Fruit fly (Drosophila melanogaster) whole organism, embryonic: ENCODE data around the gene Rnf146.

Experiments
- B-H1 ChIP-seq: fragments of 200-800 bp; sonication (Bioruptor generic); IDR thresholded peaks from 3 replicates; pipeline ENCODE4 v1.3.6; 2022; ENCODE audit warnings: missing biosample characterization, missing genetic modification characterization
- Bdp1 ChIP-seq: fragments of 200-800 bp; sonication (Bioruptor generic); optimal IDR thresholded peaks from 3 replicates; lab custom pipeline; 2016; ENCODE audit warnings: missing biosample characterization, missing genetic modification characterization
- BtbVII ChIP-seq: fragments of 200-800 bp; sonication (Bioruptor generic); optimal IDR thresholded peaks from 3 replicates; lab custom pipeline; 2017; ENCODE audit warnings: missing biosample characterization, mild to moderate bottlenecking, missing genetic modification characterization
- CG11093 ChIP-seq: fragments of 200-800 bp; sonication (Bioruptor generic); IDR thresholded peaks from 3 replicates; pipeline ENCODE4 v1.3.6; 2022; ENCODE audit warnings: missing biosample characterization, missing genetic modification characterization
- CG12744 ChIP-seq: fragments of 200-800 bp; sonication (Bioruptor generic); optimal IDR thresholded peaks from 2 replicates; lab custom pipeline; 2016; ENCODE audit warnings: missing biosample characterization, missing genetic modification characterization
- CG13624 ChIP-seq: fragments of 200-800 bp; sonication (Bioruptor generic); optimal IDR thresholded peaks from 2 replicates; lab custom pipeline; 2016; ENCODE audit warnings: missing biosample characterization, missing genetic modification characterization
- CG14014 ChIP-seq: fragments of 200-800 bp; sonication (Bioruptor generic); IDR thresholded peaks from 2 replicates; pipeline ENCODE4 v1.3.6; 2022; ENCODE audit warnings: missing biosample characterization, missing genetic modification characterization
- CG17328 ChIP-seq: fragments of 200-800 bp; sonication (Bioruptor generic); IDR thresholded peaks from 2 replicates; pipeline ENCODE4 v1.3.6; 2022; ENCODE audit warnings: missing biosample characterization, missing genetic modification characterization
- CG17802 ChIP-seq: fragments of 200-800 bp; sonication (Bioruptor generic); optimal IDR thresholded peaks from 2 replicates; lab custom pipeline; 2018; ENCODE audit warnings: missing biosample characterization, mild to moderate bottlenecking, missing genetic modification characterization, moderate library complexity
- CG18764 ChIP-seq: fragments of 200-800 bp; sonication (Bioruptor generic); optimal IDR thresholded peaks from 3 replicates; lab custom pipeline; 2016; ENCODE audit warnings: missing biosample characterization, missing genetic modification characterization
- CG2199 ChIP-seq: fragments of 200-800 bp; sonication (Bioruptor generic); IDR thresholded peaks from 3 replicates; pipeline ENCODE4 v1.3.6; 2022; ENCODE audit warnings: missing biosample characterization, missing genetic modification characterization
- CG2678 ChIP-seq: fragments of 200-800 bp; sonication (Bioruptor generic); optimal IDR thresholded peaks from 3 replicates; lab custom pipeline; 2019; ENCODE audit warnings: missing biosample characterization, mild to moderate bottlenecking, missing genetic modification characterization, moderate library complexity
- CG34422 ChIP-seq: fragments of 200-800 bp; sonication (Bioruptor generic); IDR thresholded peaks from 3 replicates; pipeline ENCODE4 v1.3.6; 2022; ENCODE audit warnings: missing biosample characterization, missing genetic modification characterization
- CG6791 ChIP-seq: fragments of 200-800 bp; sonication (Bioruptor generic); IDR thresholded peaks from 3 replicates; pipeline ENCODE4 v1.3.6; 2022; ENCODE audit warnings: missing biosample characterization, missing genetic modification characterization; ENCODE audit not compliant: partially characterized antibody
- CG8290 ChIP-seq, 3 experiments: fragments of 200-800 bp; sonication (Bioruptor generic); optimal IDR thresholded peaks; 2 replicates each; lab custom pipeline; 2016 to 2019; ENCODE audit warnings: missing biosample characterization in 3 of 3, missing genetic modification characterization in 3 of 3, mild to moderate bottlenecking in 2 of 3, moderate library complexity in 1 of 3
- CG9727 ChIP-seq: fragments of 200-800 bp; sonication (Bioruptor generic); optimal IDR thresholded peaks from 3 replicates; lab custom pipeline; 2017; ENCODE audit warnings: missing biosample characterization, mild to moderate bottlenecking, missing genetic modification characterization
- CG9817 ChIP-seq: fragments of 200-800 bp; sonication (Bioruptor generic); optimal IDR thresholded peaks from 2 replicates; lab custom pipeline; 2018; ENCODE audit warnings: missing biosample characterization, mild to moderate bottlenecking, missing genetic modification characterization, moderate library complexity
- CTCF ChIP-seq: fragments of 200-800 bp; sonication (Bioruptor generic); optimal IDR thresholded peaks from 2 replicates; lab custom pipeline; 2017; ENCODE audit warnings: missing biosample characterization, mild to moderate bottlenecking, missing genetic modification characterization, moderate library complexity
- CkIIα-i1 ChIP-seq: fragments of 200-800 bp; sonication (Bioruptor generic); IDR thresholded peaks from 2 replicates; pipeline ENCODE4 v1.3.6; 2022; ENCODE audit warnings: missing biosample characterization, missing genetic modification characterization
- D19B ChIP-seq: fragments of 200-800 bp; sonication (Bioruptor generic); optimal IDR thresholded peaks from 2 replicates; lab custom pipeline; 2017; ENCODE audit warnings: missing biosample characterization, mild to moderate bottlenecking, missing genetic modification characterization
- Deaf1 ChIP-seq: fragments of 200-800 bp; optimal IDR thresholded peaks from 3 replicates; lab custom pipeline; 2019; ENCODE audit warnings: missing biosample characterization, mild to moderate bottlenecking, missing genetic modification characterization, moderate library complexity
- Dip2 ChIP-seq: fragments of 200-800 bp; sonication (Bioruptor generic); IDR thresholded peaks from 2 replicates; pipeline ENCODE4 v1.3.6; 2022; ENCODE audit warnings: missing biosample characterization, missing genetic modification characterization
- Dip3 ChIP-seq: fragments of 200-800 bp; sonication (Bioruptor generic); optimal IDR thresholded peaks from 3 replicates; lab custom pipeline; 2016; ENCODE audit warnings: missing biosample characterization, missing genetic modification characterization
- Doc2 ChIP-seq: fragments of 200-800 bp; sonication (Bioruptor generic); IDR thresholded peaks from 2 replicates; pipeline ENCODE4 v1.3.6; 2022; ENCODE audit warnings: missing biosample characterization, missing genetic modification characterization
- ERR ChIP-seq: fragments of 200-800 bp; sonication (Bioruptor generic); optimal IDR thresholded peaks from 2 replicates; lab custom pipeline; 2016; ENCODE audit warnings: missing biosample characterization, missing genetic modification characterization
- Elba2 ChIP-seq: fragments of 200-800 bp; sonication (Bioruptor generic); optimal IDR thresholded peaks from 3 replicates; lab custom pipeline; 2016; ENCODE audit warnings: missing biosample characterization, missing genetic modification characterization
- HLHmδ ChIP-seq: fragments of 200-800 bp; sonication (Bioruptor generic); optimal IDR thresholded peaks from 2 replicates; lab custom pipeline; 2018; ENCODE audit warnings: missing biosample characterization, mild to moderate bottlenecking, missing genetic modification characterization, moderate library complexity
- HmgZ ChIP-seq: fragments of 200-800 bp; sonication (Bioruptor generic); optimal IDR thresholded peaks from 2 replicates; lab custom pipeline; 2018; ENCODE audit warnings: missing biosample characterization, mild to moderate bottlenecking, missing genetic modification characterization
- Hmr ChIP-seq: fragments of 200-800 bp; sonication (Bioruptor generic); optimal IDR thresholded peaks from 3 replicates; lab custom pipeline; 2017; ENCODE audit warnings: mild to moderate bottlenecking, missing biosample characterization, missing genetic modification reagents, missing genetic modification characterization
- Myb ChIP-seq: fragments of 200-800 bp; sonication (Bioruptor generic); optimal IDR thresholded peaks from 2 replicates; lab custom pipeline; 2016; ENCODE audit warnings: missing biosample characterization, missing genetic modification characterization
- NC2α ChIP-seq: fragments of 200-800 bp; sonication (Bioruptor generic); optimal IDR thresholded peaks from 2 replicates; lab custom pipeline; 2016; ENCODE audit warnings: missing biosample characterization, missing genetic modification characterization
- Opbp ChIP-seq: fragments of 200-800 bp; sonication (Bioruptor generic); IDR thresholded peaks from 3 replicates; pipeline ENCODE4 v1.3.6; 2022; ENCODE audit warnings: missing biosample characterization, missing genetic modification characterization; ENCODE audit not compliant: partially characterized antibody
- Vsx1 ChIP-seq: fragments of 200-800 bp; sonication (Bioruptor generic); optimal IDR thresholded peaks from 2 replicates; lab custom pipeline; 2017; ENCODE audit warnings: missing biosample characterization, mild to moderate bottlenecking, missing genetic modification characterization, missing genetic modification reagents
- al ChIP-seq: fragments of 200-800 bp; sonication (Bioruptor generic); IDR thresholded peaks from 2 replicates; pipeline ENCODE4 v1.3.6; 2022; ENCODE audit warnings: missing biosample characterization, missing genetic modification characterization
- amos ChIP-seq: fragments of 200-800 bp; sonication (Bioruptor generic); IDR thresholded peaks from 2 replicates; pipeline ENCODE4 v1.3.6; 2022; ENCODE audit warnings: missing biosample characterization, missing genetic modification characterization; ENCODE audit not compliant: partially characterized antibody
- ap ChIP-seq: fragments of 200-800 bp; sonication (Bioruptor generic); IDR thresholded peaks from 2 replicates; pipeline ENCODE4 v1.3.6; 2022; ENCODE audit warnings: missing biosample characterization, missing genetic modification characterization
- chinmo ChIP-seq: fragments of 200-800 bp; sonication (Bioruptor generic); IDR thresholded peaks from 4 replicates; pipeline ENCODE4 v1.3.6; 2022; ENCODE audit warnings: missing biosample characterization, missing genetic modification characterization; ENCODE audit not compliant: partially characterized antibody
- exex ChIP-seq: fragments of 200-800 bp; sonication (Bioruptor generic); optimal IDR thresholded peaks from 4 replicates; lab custom pipeline; 2018; ENCODE audit warnings: missing biosample characterization, mild to moderate bottlenecking, missing genetic modification characterization, moderate library complexity
- eyg ChIP-seq: fragments of 200-800 bp; sonication (Bioruptor generic); optimal IDR thresholded peaks from 3 replicates; lab custom pipeline; 2016; ENCODE audit warnings: missing biosample characterization, missing genetic modification characterization
- fd96Cb ChIP-seq: fragments of 200-800 bp; sonication (Bioruptor generic); optimal IDR thresholded peaks from 2 replicates; lab custom pipeline; 2018; ENCODE audit warnings: missing biosample characterization, mild to moderate bottlenecking, missing genetic modification characterization, moderate library complexity
- kay ChIP-seq: fragments of 200-800 bp; sonication (Bioruptor generic); optimal IDR thresholded peaks from 2 replicates; lab custom pipeline; 2016; ENCODE audit warnings: missing biosample characterization, missing genetic modification characterization
- lab ChIP-seq: fragments of 200-800 bp; sonication (Bioruptor generic); optimal IDR thresholded peaks from 3 replicates; lab custom pipeline; 2017; ENCODE audit warnings: missing biosample characterization, missing genetic modification characterization, mild to moderate bottlenecking, moderate library complexity, missing genetic modification reagents
- lilli ChIP-seq: fragments of 200-800 bp; sonication (Bioruptor generic); optimal IDR thresholded peaks from 3 replicates; lab custom pipeline; 2016; ENCODE audit warnings: missing biosample characterization, missing genetic modification characterization
- oc ChIP-seq: fragments of 200-800 bp; sonication (Bioruptor generic); optimal IDR thresholded peaks from 2 replicates; lab custom pipeline; 2018; ENCODE audit warnings: missing biosample characterization, mild to moderate bottlenecking, missing genetic modification characterization, moderate library complexity
- pros ChIP-seq: fragments of 200-800 bp; sonication (Bioruptor generic); optimal IDR thresholded peaks from 3 replicates; lab custom pipeline; 2019; ENCODE audit warnings: missing biosample characterization, mild to moderate bottlenecking, missing genetic modification characterization, moderate library complexity
- schlank ChIP-seq: fragments of 200-800 bp; sonication (Bioruptor generic); optimal IDR thresholded peaks from 2 replicates; lab custom pipeline; 2018; ENCODE audit warnings: missing biosample characterization, mild to moderate bottlenecking, missing genetic modification characterization
- sens-2 ChIP-seq: fragments of 200-800 bp; sonication (Bioruptor generic); IDR thresholded peaks from 2 replicates; pipeline ENCODE4 v1.3.6; 2022; ENCODE audit warnings: missing biosample characterization, missing genetic modification characterization
- slbo ChIP-seq: fragments of 200-800 bp; sonication (Bioruptor generic); IDR thresholded peaks from 2 replicates; pipeline ENCODE4 v1.3.6; 2022; ENCODE audit warnings: missing biosample characterization, missing genetic modification characterization
- ssp ChIP-seq: fragments of 200-800 bp; sonication (Bioruptor generic); IDR thresholded peaks from 2 replicates; pipeline ENCODE4 v1.3.6; 2022; ENCODE audit warnings: missing biosample characterization, missing genetic modification characterization
- tio ChIP-seq: fragments of 200-800 bp; sonication (Bioruptor generic); optimal IDR thresholded peaks from 2 replicates; lab custom pipeline; 2017; ENCODE audit warnings: missing biosample characterization, missing genetic modification characterization, inconsistent platforms
- vnd ChIP-seq: fragments of 200-800 bp; sonication (Bioruptor generic); IDR thresholded peaks from 3 replicates; pipeline ENCODE4 v1.3.6; 2022; ENCODE audit warnings: missing biosample characterization, missing genetic modification characterization; ENCODE audit not compliant: partially characterized antibody

Rnf146 gene

DNA sequence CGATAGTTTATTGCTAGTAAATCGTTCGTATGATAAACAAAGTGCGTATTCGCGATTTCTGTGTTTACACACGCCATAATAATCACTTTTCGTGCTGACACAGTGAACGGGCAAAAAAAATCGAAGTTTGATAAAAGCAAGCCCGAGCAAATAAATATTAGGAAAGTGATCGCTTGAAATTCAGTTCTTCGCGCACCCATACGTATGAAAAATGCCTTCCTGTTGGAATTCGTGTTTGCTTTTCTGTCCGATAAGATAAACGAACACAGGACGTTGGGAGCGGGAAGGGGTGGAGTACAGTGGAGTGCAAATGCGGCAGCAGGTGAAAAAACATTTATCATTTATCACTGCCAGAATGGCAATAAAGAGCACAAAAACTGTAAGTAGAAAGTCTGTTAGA, 11.9 kb downstream of the Rnf146 start (continued):
- TF ChIP-seq exex (tag; lab: Kevin White, UChicago): peak; percentile 72
- no peak for TF ChIP-seq HLHmδ (GFP tag; lab: Kevin White, UChicago)
- peak; percentile 66 for TF ChIP-seq Elba2 (GFP tag; lab: Kevin White, UChicago)
- TF ChIP-seq schlank (tag; lab: Kevin White, UChicago): peak; percentile 14
- TF ChIP-seq vnd (GFP tag; lab: Robert Waterston, UW): no peak
- no peak for TF ChIP-seq ssp (GFP tag; lab: Robert Waterston, UW)
- no peak for TF ChIP-seq CG14014 (GFP tag; lab: Robert Waterston, UW)
- TF ChIP-seq Hmr (GFP tag; lab: Kevin White, UChicago): peak; percentile 57
- no peak for TF ChIP-seq B-H1 (GFP tag; lab: Robert Waterston, UW)
- TF ChIP-seq pros (GFP tag; lab: Kevin White, UChicago): no peak
- no peak for TF ChIP-seq tio (GFP tag; lab: Kevin White, UChicago)
- TF ChIP-seq NC2α (GFP tag; lab: Kevin White, UChicago): no peak
- TF ChIP-seq sens-2 (GFP tag; lab: Robert Waterston, UW): no peak
- TF ChIP-seq eyg: no peak
- no peak for TF ChIP-seq CG12744 (GFP tag; lab: Kevin White, UChicago)
- TF ChIP-seq slbo (GFP tag; lab: Robert Waterston, UW): 0 out of 2 replicates have a peak, but pooled peaks have one; percentile 15
- 0 out of 3 replicates have a peak, but pooled peaks have one; percentile 38 for TF ChIP-seq Opbp (GFP tag; lab: Robert Waterston, UW)
- TF ChIP-seq oc: no peak
- no peak for TF ChIP-seq CG17802 (tag; lab: Kevin White, UChicago)
- TF ChIP-seq lilli (GFP tag; lab: Kevin White, UChicago): no peak
- TF ChIP-seq lab (GFP tag; lab: Kevin White, UChicago): peak; percentile 80
- TF ChIP-seq CG9727 (GFP tag; lab: Kevin White, UChicago): peak; percentile 21
- TF ChIP-seq Dip2: no peak
- no peak for TF ChIP-seq Deaf1 (tag; lab: Kevin White, UChicago)
- no peak for TF ChIP-seq Bdp1 (GFP tag; lab: Kevin White, UChicago)
- TF ChIP-seq CG2199: 0 out of 3 replicates have a peak, but pooled peaks have one; percentile 31
- TF ChIP-seq HmgZ: peak; percentile 22
- TF ChIP-seq kay (GFP tag; lab: Kevin White, UChicago): no peak
- TF ChIP-seq chinmo: 0 out of 4 replicates have a peak, but pooled peaks have one; percentile 34
- TF ChIP-seq CG2678 (tag; lab: Kevin White, UChicago): no peak
- no peak for TF ChIP-seq Doc2 (GFP tag; lab: Robert Waterston, UW)
- TF ChIP-seq ERR (GFP tag; lab: Kevin White, UChicago): no peak
- no peak for TF ChIP-seq CG9817 (tag; lab: Kevin White, UChicago)
- TF ChIP-seq CG17328: no peak
- TF ChIP-seq Vsx1 (GFP tag; lab: Kevin White, UChicago): no peak
- no peak for TF ChIP-seq CG34422 (GFP tag; lab: Robert Waterston, UW)
- peak; percentile 10 for TF ChIP-seq Dip3 (GFP tag; lab: Kevin White, UChicago)
- no peak for TF ChIP-seq D19B (GFP tag; lab: Kevin White, UChicago)
- no peak for TF ChIP-seq CTCF
- no peak for TF ChIP-seq Myb
- TF ChIP-seq fd96Cb (tag; lab: Kevin White, UChicago): no peak
- TF ChIP-seq ap (GFP tag; lab: Robert Waterston, UW): no peak
- TF ChIP-seq CG8290 (GFP tag; optimal IDR thresholded peaks at IDR 0.05; lab: Kevin White, UChicago): no peak
- no peak for TF ChIP-seq CG8290 (tag; optimal IDR thresholded peaks at IDR 0.05; lab: Kevin White, UChicago)
- no peak for TF ChIP-seq CG11093
- TF ChIP-seq CkIIα-i1 (GFP tag; lab: Robert Waterston, UW): no peak
- no peak for TF ChIP-seq al (GFP tag; lab: Robert Waterston, UW)
- no peak for TF ChIP-seq CG18764 (GFP tag; lab: Kevin White, UChicago)
- no peak for TF ChIP-seq CG6791
- TF ChIP-seq BtbVII: no peak
- TF ChIP-seq amos (GFP tag; lab: Robert Waterston, UW): no peak
- TF ChIP-seq CG13624: peak; percentile 2
